Worm (Caenorhabditis elegans) whole organism, L1 larva: ENCODE data around the gene hex-3.
A peak's percentile ranks its signal among the peaks of the same experiment; 100 is the strongest.

Experiments
- C34B4.2 ChIP-seq: sonication (generic microtip); optimal IDR thresholded peaks from 2 replicates; lab custom pipeline; 2017; ENCODE audit warnings: mild to moderate bottlenecking, missing genetic modification characterization, missing compliant biosample characterization
- alr-1 ChIP-seq: fragments of 200-800 bp; sonication (Bioruptor generic); optimal IDR thresholded peaks from 2 replicates; lab custom pipeline; 2018; ENCODE audit warnings: borderline replicate concordance, mild to moderate bottlenecking, missing genetic modification characterization, missing compliant biosample characterization
- egl-27 ChIP-seq, 2 experiments: fragments of 150-350 bp in 1 of 2; sonication (generic microtip); optimal IDR thresholded peaks; 3 replicates each; lab custom pipeline; 2017 to 2018; ENCODE audit warnings: missing biosample characterization in 2 of 2, missing genetic modification characterization in 2 of 2, missing genetic modification reagents in 2 of 2
- lin-15B ChIP-seq: fragments of 150-350 bp; sonication (generic microtip); optimal IDR thresholded peaks from 3 replicates; lab custom pipeline; 2014; ENCODE audit warnings: missing biosample characterization, missing genetic modification characterization
- mab-9 ChIP-seq: fragments of 200-800 bp; sonication (Bioruptor generic); IDR thresholded peaks from 2 replicates; pipeline ENCODE4 v1.3.6; 2022; ENCODE audit warnings: missing genetic modification reagents, missing genetic modification characterization, missing compliant biosample characterization
- mdl-1 ChIP-seq, 2 experiments: fragments of 150-350 bp; optimal IDR thresholded peaks; 2 replicates each; lab custom pipeline; 2014 to 2017; ENCODE audit warnings: missing biosample characterization in 2 of 2, missing genetic modification characterization in 2 of 2, inconsistent platforms in 1 of 2
- nhr-11 ChIP-seq: fragments of 150-350 bp; optimal IDR thresholded peaks from 2 replicates; lab custom pipeline; 2014; ENCODE audit warnings: missing biosample characterization, missing genetic modification characterization
- nhr-12 ChIP-seq: sonication (generic microtip); optimal IDR thresholded peaks from 2 replicates; lab custom pipeline; 2017; ENCODE audit warnings: missing biosample characterization, missing genetic modification characterization
- snpc-4 ChIP-seq: fragments of 150-350 bp; optimal IDR thresholded peaks from 2 replicates; lab custom pipeline; 2014; ENCODE audit warnings: missing biosample characterization, missing genetic modification characterization
- sox-4 ChIP-seq: sonication (generic microtip); optimal IDR thresholded peaks from 2 replicates; lab custom pipeline; 2016; ENCODE audit warnings: missing genetic modification characterization, missing compliant biosample characterization
- unc-130 ChIP-seq: fragments of 150-350 bp; optimal IDR thresholded peaks from 2 replicates; lab custom pipeline; 2017; ENCODE audit warnings: missing biosample characterization, missing genetic modification characterization, inconsistent platforms
- unc-62 ChIP-seq: fragments of 150-350 bp; optimal IDR thresholded peaks from 2 replicates; lab custom pipeline; 2014; ENCODE audit warnings: missing biosample characterization, missing genetic modification reagents, missing genetic modification characterization
- vab-15 ChIP-seq: sonication (generic microtip); optimal IDR thresholded peaks from 2 replicates; lab custom pipeline; 2017; ENCODE audit warnings: missing genotype, mild to moderate bottlenecking, missing genetic modification characterization, missing compliant biosample characterization
- zag-1 ChIP-seq: fragments of 150-350 bp; optimal IDR thresholded peaks from 2 replicates; lab custom pipeline; 2014; ENCODE audit warnings: missing biosample characterization, missing genetic modification characterization

DNA sequence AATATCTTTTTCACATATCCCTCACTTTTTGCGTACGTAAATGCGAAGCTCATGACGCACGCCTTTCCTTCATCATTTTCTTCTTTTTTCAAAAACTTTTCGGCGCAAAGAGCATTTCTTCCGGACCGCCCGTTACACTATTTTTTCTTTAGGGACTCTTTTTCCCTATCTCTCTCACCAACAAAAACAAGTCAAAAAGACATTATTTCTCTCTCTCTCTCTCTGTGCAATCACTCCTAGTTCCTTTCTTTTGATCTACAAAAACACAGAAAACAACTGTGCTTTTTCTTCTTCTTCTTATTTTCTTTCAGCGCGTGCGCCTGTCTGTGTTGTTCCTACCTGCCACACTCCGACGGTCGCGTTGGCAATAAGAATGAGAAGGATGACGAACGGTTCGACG, 33.0 kb upstream of the hex-3 start:
- TF ChIP-seq mab-9 (GFP tag; lab: Robert Waterston, UW) (no peak), egl-27 (tag; optimal IDR thresholded peaks at IDR 0.05; lab: Kevin White, UChicago) (no peak), unc-62 (GFP tag; lab: Kevin White, UChicago) (no peak), vab-15 (tag; lab: Kevin White, UChicago) (no peak), lin-15B (no peak), zag-1 (tag; lab: Kevin White, UChicago) (no peak), nhr-12 (tag; lab: Kevin White, UChicago) (no peak), alr-1 (tag; lab: Kevin White, UChicago) (no peak), mdl-1 (tag; optimal IDR thresholded peaks at IDR 0.05; lab: Kevin White, UChicago) (no peak), nhr-11 (tag; lab: Kevin White, UChicago) (no peak), sox-4 (no peak), snpc-4 (no peak), C34B4.2 (tag; lab: Kevin White, UChicago) (no peak), unc-130 (peak; percentile 53)
